Worm (Caenorhabditis elegans): ENCODE measurements around the gene srw-77.

DNA sequence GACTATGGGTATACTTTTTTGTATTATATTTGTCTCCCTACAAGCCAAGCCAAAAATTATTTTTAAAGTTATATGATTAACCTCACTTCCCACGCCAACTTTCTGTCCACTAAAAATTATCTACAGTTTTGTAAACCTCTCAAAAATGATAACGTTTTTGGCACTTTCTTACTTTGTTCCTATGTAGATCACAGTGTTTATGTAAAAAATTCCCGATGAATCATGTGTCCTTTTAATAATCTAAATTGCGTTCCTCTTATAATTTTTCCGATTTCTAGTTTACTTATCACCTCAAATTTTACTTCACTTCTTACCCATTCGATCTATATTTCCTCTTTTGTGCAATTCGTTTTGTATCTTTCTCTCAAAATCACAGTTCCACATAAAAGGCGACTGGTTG lies 39.2 kb downstream of the srw-77 start:
- no peak for TF ChIP-seq T23F11.4 (GFP tag; optimal IDR thresholded peaks at IDR 0.05)
- TF ChIP-seq tbx-7 (tag; optimal IDR thresholded peaks at IDR 0.05): no peak
- no peak for TF ChIP-seq madf-2 (tag; optimal IDR thresholded peaks at IDR 0.05)
- TF ChIP-seq tbx-2 (tag; optimal IDR thresholded peaks at IDR 0.05): no peak
- no peak for TF ChIP-seq ama-1 (optimal IDR thresholded peaks at IDR 0.05)

Data from whole organism, late embryonic.